Worm (Caenorhabditis elegans): ENCODE results near the gene nhr-37.

Gene nhr-37

DNA sequence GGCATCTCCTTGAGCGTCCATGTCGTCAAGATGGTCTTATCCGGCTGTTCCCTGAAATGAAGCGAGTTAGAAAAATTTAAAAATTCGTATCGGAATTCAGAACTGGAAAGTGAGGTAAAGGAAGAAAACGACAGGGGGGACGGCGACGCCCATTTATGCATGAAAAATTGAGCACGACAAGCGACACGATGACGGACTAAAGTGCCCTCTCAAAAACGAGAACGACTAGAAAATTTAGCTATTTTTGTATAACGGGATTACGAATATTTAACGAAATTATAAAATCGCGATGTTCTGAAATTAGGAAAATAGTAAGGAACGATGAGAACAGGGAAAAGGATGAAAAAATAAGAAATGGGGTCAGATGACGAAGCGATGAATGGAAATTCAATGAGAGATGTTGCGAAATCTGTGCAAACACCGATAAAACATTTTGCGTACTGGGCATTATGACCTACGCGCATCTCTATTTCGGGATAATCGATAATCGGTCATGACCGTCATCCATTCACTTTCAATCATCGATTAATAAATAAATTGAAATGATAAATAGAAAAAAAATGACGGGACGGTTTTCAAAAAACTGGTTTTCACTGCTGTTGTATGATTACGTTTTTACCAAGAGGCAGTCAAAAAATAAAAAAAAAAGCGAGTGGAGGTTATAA, 34.6 kb downstream of the nhr-37 start, which contains the start of gene snb-1 (continued):
- TF ChIP-seq nhr-90 (tag; optimal IDR thresholded peaks at IDR 0.05; ENCODE audit: poor library complexity) (peak; percentile 71), nhr-76 (tag; optimal IDR thresholded peaks at IDR 0.05) (no peak), F16B12.6 (tag; optimal IDR thresholded peaks at IDR 0.05) (peak; percentile 95), jun-1 (tag; optimal IDR thresholded peaks at IDR 0.05) (peak; percentile 59), rnt-1 (tag; optimal IDR thresholded peaks at IDR 0.05) (peak; percentile 49), aha-1 (tag; optimal IDR thresholded peaks at IDR 0.05) (no peak), swsn-7 (tag; optimal IDR thresholded peaks at IDR 0.05) (peak; percentile 54), nhr-71 (tag; optimal IDR thresholded peaks at IDR 0.05) (peak; percentile 79), dsc-1 (tag; optimal IDR thresholded peaks at IDR 0.05) (peak; percentile 34), fkh-4 (tag; optimal IDR thresholded peaks at IDR 0.05; ENCODE audit: borderline replicate concordance) (peak; percentile 16), snpc-4 (tag; optimal IDR thresholded peaks at IDR 0.05) (peak; percentile 76), grh-1 (GFP tag; IDR thresholded peaks at IDR 0.05) (peak; percentile 58), lir-3 (tag; optimal IDR thresholded peaks at IDR 0.05; ENCODE audit: poor library complexity) (no peak), fos-1 (tag; optimal IDR thresholded peaks at IDR 0.05) (peak; percentile 1), skn-1 (tag; optimal IDR thresholded peaks at IDR 0.05) (peak; percentile 91), elt-3 (tag; optimal IDR thresholded peaks at IDR 0.05) (peak in 2 of 6 experiments; percentile 78 to 87), xbp-1 (tag; optimal IDR thresholded peaks at IDR 0.05) (peak; percentile 65), ztf-4 (tag; optimal IDR thresholded peaks at IDR 0.05) (peak; percentile 35)

DNA sequence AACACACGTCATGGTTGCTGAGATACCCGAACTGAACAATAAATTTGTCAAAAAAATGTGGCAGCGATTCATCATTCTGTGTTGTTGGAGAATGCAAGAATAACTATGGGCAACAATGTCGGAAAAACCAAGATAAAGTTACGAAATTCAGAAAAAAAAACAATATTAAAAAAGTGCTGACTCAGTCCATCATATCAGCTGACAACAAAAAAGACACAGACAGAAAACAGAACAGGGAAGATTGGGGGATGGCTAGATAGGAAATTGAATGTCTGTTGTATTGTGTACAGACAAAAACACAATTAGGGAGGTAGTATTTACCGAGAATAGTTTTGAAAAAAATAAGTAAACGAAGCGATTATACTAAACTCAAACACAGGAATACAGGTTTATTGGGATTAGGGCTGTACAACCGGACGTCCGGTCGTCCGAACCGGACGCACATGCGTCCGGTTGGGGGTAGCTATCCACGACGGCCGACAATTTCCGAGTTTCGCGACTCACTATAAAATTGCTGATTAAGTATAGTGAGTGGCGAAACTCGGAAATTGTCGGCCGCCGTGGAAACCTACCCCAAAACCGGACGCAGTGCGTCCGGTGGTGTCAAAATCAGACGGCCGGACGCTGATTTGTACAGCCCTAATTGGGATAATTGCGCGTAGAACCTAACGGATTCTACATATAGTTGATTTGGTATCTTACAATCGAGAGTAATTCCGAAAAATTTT, 35.7 kb downstream of the nhr-37 start:
- TF ChIP-seq nhr-47 (tag; optimal IDR thresholded peaks at IDR 0.05) (no peak), tbx-2 (tag; optimal IDR thresholded peaks at IDR 0.05) (no peak), elt-2 (tag; optimal IDR thresholded peaks at IDR 0.05) (no peak), unc-86 (tag; optimal IDR thresholded peaks at IDR 0.05) (no peak), C04F5.9 (tag; optimal IDR thresholded peaks at IDR 0.05) (no peak), efl-1 (optimal IDR thresholded peaks at IDR 0.05) (no peak), efl-1 (GFP tag; optimal IDR thresholded peaks at IDR 0.05 in 1 of 2) (no peak), nhr-77 (tag; optimal IDR thresholded peaks at IDR 0.05) (no peak), hlh-17 (GFP tag; optimal IDR thresholded peaks at IDR 0.05; ENCODE audit: borderline replicate concordance) (no peak), snpc-4 (tag; optimal IDR thresholded peaks at IDR 0.05) (peak; percentile 56), ceh-82 (tag; optimal IDR thresholded peaks at IDR 0.05) (peak in 1 of 3 experiments; percentile 10), nhr-76 (tag; optimal IDR thresholded peaks at IDR 0.05) (no peak), ets-5 (GFP tag; IDR thresholded peaks at IDR 0.05) (no peak), blmp-1 (tag; optimal IDR thresholded peaks at IDR 0.05) (no peak), lin-13 (GFP tag; optimal IDR thresholded peaks at IDR 0.05) (no peak)

DNA sequence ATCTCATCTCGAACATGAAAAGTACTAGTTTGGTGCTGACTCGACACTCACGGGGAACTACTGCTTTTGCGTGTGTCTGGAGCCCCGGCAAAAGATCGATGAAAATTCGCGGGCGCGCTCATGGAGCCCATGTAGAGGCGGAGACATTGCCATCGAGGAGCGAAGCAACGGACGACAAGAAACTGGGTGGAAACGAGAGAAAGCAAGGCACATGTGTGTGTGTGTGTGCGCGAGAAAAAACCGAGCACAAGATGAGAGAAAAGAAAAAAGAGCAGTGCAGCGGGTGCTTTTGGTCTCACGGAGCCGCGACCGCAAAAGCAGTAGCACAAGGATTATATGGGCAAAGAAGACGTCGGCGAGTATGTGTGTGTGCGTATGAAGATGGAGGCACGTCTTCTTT, 36.8 kb downstream of the nhr-37 start:
- peak in 1 of 2 experiments; percentile 25 for TF ChIP-seq ztf-11 (tag; optimal IDR thresholded peaks at IDR 0.05)
- peak; percentile 82 for TF ChIP-seq fkh-8 (tag; optimal IDR thresholded peaks at IDR 0.05)
- TF ChIP-seq C16A3.4 (tag; optimal IDR thresholded peaks at IDR 0.05): no peak
- no peak for TF ChIP-seq grh-1 (GFP tag; IDR thresholded peaks at IDR 0.05)
- peak; percentile 58 for TF ChIP-seq egl-13 (tag; optimal IDR thresholded peaks at IDR 0.05)
- TF ChIP-seq mep-1 (tag; optimal IDR thresholded peaks at IDR 0.05): peak; percentile 23
- peak in 1 of 2 experiments; percentile 30 for TF ChIP-seq efl-1 (optimal IDR thresholded peaks at IDR 0.05)
- TF ChIP-seq efl-1 (GFP tag; optimal IDR thresholded peaks at IDR 0.05 in 1 of 2): peak in 1 of 2 experiments; percentile 3
- TF ChIP-seq pax-3 (tag; optimal IDR thresholded peaks at IDR 0.05): peak; percentile 22
- TF ChIP-seq snpc-4 (tag; optimal IDR thresholded peaks at IDR 0.05): peak; percentile 46
- TF ChIP-seq unc-86 (tag; optimal IDR thresholded peaks at IDR 0.05): peak; percentile 57
- peak; percentile 35 for TF ChIP-seq xbp-1 (tag; optimal IDR thresholded peaks at IDR 0.05)
- peak in 1 of 2 experiments; percentile 35 for TF ChIP-seq lin-35 (GFP tag; optimal IDR thresholded peaks at IDR 0.05)
- TF ChIP-seq efl-3 (GFP tag; optimal IDR thresholded peaks at IDR 0.05): no peak
- TF ChIP-seq zag-1 (tag; optimal IDR thresholded peaks at IDR 0.05): no peak
- TF ChIP-seq sox-4 (tag; optimal IDR thresholded peaks at IDR 0.05): no peak
- TF ChIP-seq dpl-1 (GFP tag; optimal IDR thresholded peaks at IDR 0.05): peak in 1 of 3 experiments; percentile 41
- TF ChIP-seq nhr-19 (GFP tag; conservative IDR thresholded peaks at IDR 0.05): peak; percentile 26
- peak; percentile 8 for TF ChIP-seq nhr-20 (tag; optimal IDR thresholded peaks at IDR 0.05)
- TF ChIP-seq mef-2 (tag; optimal IDR thresholded peaks at IDR 0.05): no peak
- TF ChIP-seq aly-2 (tag; optimal IDR thresholded peaks at IDR 0.05): no peak
- TF ChIP-seq dsc-1 (tag; optimal IDR thresholded peaks at IDR 0.05): peak; percentile 48
- peak; percentile 63 for TF ChIP-seq nhr-47 (tag; optimal IDR thresholded peaks at IDR 0.05)
- peak in 1 of 2 experiments; percentile 46 for TF ChIP-seq mdl-1 (tag; optimal IDR thresholded peaks at IDR 0.05)
- peak; percentile 72 to 99 (median 91) for TF ChIP-seq ceh-82 (tag; optimal IDR thresholded peaks at IDR 0.05)

Measured in whole organism, L1 larva.